Worm (Caenorhabditis elegans) whole organism, early embryonic: ENCODE results near the gene C16C8.20.

ENCODE experiments used
- B0310.2 ChIP-seq: sonication (generic microtip); optimal IDR thresholded peaks from 2 replicates; lab custom pipeline; 2016; ENCODE audit warnings: mild to moderate bottlenecking, missing genetic modification characterization, missing compliant biosample characterization
- F13C5.2 ChIP-seq: sonication (generic microtip); optimal IDR thresholded peaks from 2 replicates; lab custom pipeline; 2017; ENCODE audit warnings: mild to moderate bottlenecking, missing genetic modification characterization, inconsistent platforms, missing compliant biosample characterization
- ama-1 ChIP-seq: fragments of 150-350 bp; optimal IDR thresholded peaks from 2 replicates; lab custom pipeline; 2014
- ceh-13 ChIP-seq: fragments of 200-800 bp; sonication (Bioruptor generic); optimal IDR thresholded peaks from 2 replicates; lab custom pipeline; 2018; ENCODE audit warnings: mild to moderate bottlenecking, missing genetic modification characterization, missing compliant biosample characterization
- ceh-36 ChIP-seq: sonication (generic microtip); optimal IDR thresholded peaks from 2 replicates; lab custom pipeline; 2016; ENCODE audit warnings: missing genetic modification characterization, inconsistent platforms, missing compliant biosample characterization
- flt-1 ChIP-seq: fragments of 200-800 bp; sonication (Bioruptor generic); IDR thresholded peaks from 2 replicates; pipeline ENCODE4 v1.3.6; 2022; ENCODE audit warnings: missing genetic modification characterization, missing compliant biosample characterization
- hmbx-1 ChIP-seq: sonication (generic microtip); optimal IDR thresholded peaks from 2 replicates; lab custom pipeline; 2016; ENCODE audit warnings: mild to moderate bottlenecking, missing genetic modification characterization, missing compliant biosample characterization
- hnd-1 ChIP-seq: sonication (generic microtip); optimal IDR thresholded peaks from 2 replicates; lab custom pipeline; 2016; ENCODE audit warnings: missing genetic modification characterization, missing compliant biosample characterization
- scrt-1 ChIP-seq: fragments of 200-800 bp; sonication (Bioruptor generic); IDR thresholded peaks from 2 replicates; pipeline ENCODE4 v1.3.6; 2022; ENCODE audit warnings: missing genetic modification characterization, missing compliant biosample characterization
- sea-1 ChIP-seq: fragments of 200-800 bp; sonication (Bioruptor generic); conservative IDR thresholded peaks from 2 replicates; pipeline ENCODE4 v1.3.6; 2022; ENCODE audit warnings: missing genetic modification characterization, missing compliant biosample characterization
- tbx-11 ChIP-seq: fragments of 200-800 bp; sonication (Bioruptor generic); IDR thresholded peaks from 2 replicates; pipeline ENCODE4 v1.3.6; 2022; ENCODE audit warnings: missing genetic modification characterization, missing compliant biosample characterization
- tbx-37 ChIP-seq: fragments of 200-800 bp; sonication (Bioruptor generic); conservative IDR thresholded peaks from 2 replicates; pipeline ENCODE4 v1.3.6; 2022; ENCODE audit warnings: missing genetic modification reagents, missing genetic modification characterization, missing compliant biosample characterization
- tra-4 ChIP-seq: sonication (generic microtip); optimal IDR thresholded peaks from 2 replicates; lab custom pipeline; 2017; ENCODE audit warnings: missing genetic modification characterization, missing compliant biosample characterization

ce11 chrII:3399212-3399611, 47.5 kb upstream of the C16C8.20 start, which contains the start of gene nep-9:
- TF ChIP-seq ama-1 (lab: Kevin White, UChicago), result no peak
- no peak for TF ChIP-seq hnd-1 (tag; lab: Kevin White, UChicago)
- no peak for TF ChIP-seq tra-4 (tag; lab: Kevin White, UChicago)
- TF ChIP-seq B0310.2 (tag; lab: Kevin White, UChicago), result no peak
- TF ChIP-seq ceh-36, result no peak
- no peak for TF ChIP-seq ceh-13
- no peak for TF ChIP-seq hmbx-1 (tag; lab: Kevin White, UChicago)
- no peak for TF ChIP-seq tbx-11
- TF ChIP-seq sea-1 (GFP tag; lab: Robert Waterston, UW), result no peak
- TF ChIP-seq tbx-37 (GFP tag; lab: Robert Waterston, UW), result no peak
- no peak for TF ChIP-seq flt-1
- TF ChIP-seq F13C5.2, result no peak
- no peak for TF ChIP-seq scrt-1 (GFP tag; lab: Robert Waterston, UW)
